Fruit fly (Drosophila melanogaster) whole organism, embryonic: ENCODE results near the gene VhaSFD.

Experiments used
- Aef1 ChIP-seq: fragments of 200-800 bp; sonication (Bioruptor generic); IDR thresholded peaks from 3 replicates; pipeline ENCODE4 v1.3.6; 2022; ENCODE audit warnings: missing biosample characterization, missing genetic modification characterization
- Atf3 ChIP-seq: fragments of 200-800 bp; sonication (Bioruptor generic); optimal IDR thresholded peaks from 3 replicates; lab custom pipeline; 2016; ENCODE audit warnings: missing biosample characterization, missing genetic modification characterization
- Awh ChIP-seq: fragments of 200-800 bp; sonication (Bioruptor generic); IDR thresholded peaks from 2 replicates; pipeline ENCODE4, ENCODE4 v1.3.6; 2022; ENCODE audit warnings: missing biosample characterization, missing genetic modification characterization
- Blimp-1 ChIP-seq: fragments of 200-800 bp; sonication (Bioruptor generic); optimal IDR thresholded peaks from 3 replicates; lab custom pipeline; 2018; ENCODE audit warnings: missing biosample characterization, missing genetic modification characterization, mild to moderate bottlenecking, moderate library complexity, missing genetic modification reagents
- CG10209 ChIP-seq: fragments of 200-800 bp; sonication (Bioruptor generic); optimal IDR thresholded peaks from 3 replicates; lab custom pipeline; 2017; ENCODE audit warnings: missing biosample characterization, mild to moderate bottlenecking, missing genetic modification characterization, missing genetic modification reagents
- CG10431 ChIP-seq: fragments of 200-800 bp; sonication (Bioruptor generic); optimal IDR thresholded peaks from 3 replicates; lab custom pipeline; 2018; ENCODE audit warnings: missing biosample characterization, mild to moderate bottlenecking, missing genetic modification characterization
- CG10565 ChIP-seq: fragments of 200-800 bp; sonication (Bioruptor generic); optimal IDR thresholded peaks from 3 replicates; lab custom pipeline; 2016; ENCODE audit warnings: missing biosample characterization, mild to moderate bottlenecking, missing genetic modification characterization
- CG10959 ChIP-seq: fragments of 200-800 bp; sonication (Bioruptor generic); IDR thresholded peaks from 2 replicates; pipeline ENCODE4 v1.3.6; 2022; ENCODE audit warnings: missing biosample characterization, missing genetic modification characterization
- CG11456 ChIP-seq: fragments of 200-800 bp; sonication (Bioruptor generic); IDR thresholded peaks from 3 replicates; pipeline ENCODE4 v1.3.6; 2022; ENCODE audit warnings: missing biosample characterization, missing genetic modification characterization
- CG12219 ChIP-seq: fragments of 200-800 bp; sonication (Bioruptor generic); optimal IDR thresholded peaks from 3 replicates; lab custom pipeline; 2018; ENCODE audit warnings: missing biosample characterization, mild to moderate bottlenecking, missing genetic modification characterization
- CG15269 ChIP-seq: fragments of 200-800 bp; sonication (Bioruptor generic); optimal IDR thresholded peaks from 2 replicates; lab custom pipeline; 2018; ENCODE audit warnings: missing biosample characterization, mild to moderate bottlenecking, missing genetic modification characterization, moderate library complexity
- CG2889 ChIP-seq: fragments of 200-800 bp; sonication (Bioruptor generic); IDR thresholded peaks from 3 replicates; pipeline ENCODE4 v1.3.6; 2022; ENCODE audit warnings: missing biosample characterization, missing genetic modification characterization
- CG31365 ChIP-seq: fragments of 200-800 bp; sonication (Bioruptor generic); optimal IDR thresholded peaks from 2 replicates; lab custom pipeline; 2018; ENCODE audit warnings: missing biosample characterization, mild to moderate bottlenecking, missing genetic modification characterization
- CG5180 ChIP-seq: fragments of 200-800 bp; sonication (Bioruptor generic); optimal IDR thresholded peaks from 3 replicates; lab custom pipeline; 2017; ENCODE audit warnings: missing biosample characterization, missing genetic modification characterization, mild to moderate bottlenecking, moderate library complexity, missing genetic modification reagents
- CG5245 ChIP-seq: fragments of 200-800 bp; sonication (Bioruptor generic); optimal IDR thresholded peaks from 3 replicates; lab custom pipeline; 2016; ENCODE audit warnings: missing biosample characterization, missing genetic modification characterization
- Camta ChIP-seq: fragments of 200-800 bp; sonication (Bioruptor generic); optimal IDR thresholded peaks from 2 replicates; lab custom pipeline; 2016; ENCODE audit warnings: missing biosample characterization, missing genetic modification characterization
- E2f2 ChIP-seq: fragments of 200-800 bp; sonication (Bioruptor generic); IDR thresholded peaks from 2 replicates; pipeline ENCODE4 v1.3.6; 2022; ENCODE audit warnings: missing biosample characterization, missing genetic modification characterization
- Ets65A ChIP-seq: fragments of 200-800 bp; sonication (Bioruptor generic); peaks from one replicate; lab custom pipeline; 2016; ENCODE audit warnings: missing biosample characterization, missing genetic modification characterization
- Fer3 ChIP-seq: fragments of 200-800 bp; sonication (Bioruptor generic); optimal IDR thresholded peaks from 2 replicates; lab custom pipeline; 2018; ENCODE audit warnings: missing biosample characterization, mild to moderate bottlenecking, missing genetic modification characterization, moderate library complexity
- H15 ChIP-seq: fragments of 200-800 bp; sonication (Bioruptor generic); IDR thresholded peaks from 3 replicates; pipeline ENCODE4 v1.3.6; 2022; ENCODE audit warnings: missing biosample characterization, missing genetic modification characterization
- H2.0 ChIP-seq: fragments of 200-800 bp; sonication (Bioruptor generic); IDR thresholded peaks from 2 replicates; pipeline ENCODE4 v1.3.6; 2022; ENCODE audit warnings: missing biosample characterization, missing genetic modification characterization
- Lpt ChIP-seq: fragments of >200 bp; optimal IDR thresholded peaks from 2 replicates; lab custom pipeline; 2018; ENCODE audit warnings: missing biosample characterization, missing genetic modification characterization
- Med ChIP-seq: fragments of 200-800 bp; sonication (Bioruptor generic); peaks from one replicate; lab custom pipeline; 2016; ENCODE audit warnings: missing biosample characterization, missing genetic modification characterization, mild to moderate bottlenecking, inconsistent platforms, moderate library complexity
- NK7.1 ChIP-seq: fragments of 200-800 bp; sonication (Bioruptor generic); optimal IDR thresholded peaks from 3 replicates; lab custom pipeline; 2016; ENCODE audit warnings: missing biosample characterization, missing genetic modification characterization
- Sry-δ ChIP-seq: fragments of 200-800 bp; sonication (Bioruptor generic); optimal IDR thresholded peaks from 2 replicates; lab custom pipeline; 2016; ENCODE audit warnings: missing biosample characterization, missing genetic modification characterization
- Taf1 ChIP-seq: fragments of 200-800 bp; sonication (Bioruptor generic); IDR thresholded peaks from 2 replicates; pipeline ENCODE4 v1.3.6; 2022; ENCODE audit warnings: missing biosample characterization, missing genetic modification characterization
- Tbp ChIP-seq: fragments of >200 bp; optimal IDR thresholded peaks from 2 replicates; lab custom pipeline; 2018; ENCODE audit warnings: missing biosample characterization, missing genetic modification characterization
- Xbp1 ChIP-seq: fragments of 200-800 bp; sonication (Bioruptor generic); optimal IDR thresholded peaks from 3 replicates; lab custom pipeline; 2016; ENCODE audit warnings: missing biosample characterization, mild to moderate bottlenecking, missing genetic modification characterization
- aop ChIP-seq: fragments of 200-800 bp; sonication (Bioruptor generic); IDR thresholded peaks from 2 replicates; pipeline ENCODE4 v1.3.6; 2022; ENCODE audit warnings: missing biosample characterization, missing genetic modification characterization
- crc ChIP-seq: fragments of 200-800 bp; sonication (Bioruptor generic); optimal IDR thresholded peaks from 2 replicates; lab custom pipeline; 2016; ENCODE audit warnings: missing biosample characterization, missing genetic modification characterization
- croc ChIP-seq: fragments of 200-800 bp; sonication (Bioruptor generic); conservative IDR thresholded peaks from 3 replicates; pipeline ENCODE4 v1.3.6; 2022; ENCODE audit warnings: missing biosample characterization, missing genetic modification characterization
- ham ChIP-seq: fragments of 200-800 bp; sonication (Bioruptor generic); IDR thresholded peaks from 2 replicates; pipeline ENCODE4 v1.3.6; 2022; ENCODE audit warnings: missing biosample characterization, missing genetic modification characterization
- ind ChIP-seq: fragments of 200-800 bp; sonication (Bioruptor generic); optimal IDR thresholded peaks from 3 replicates; lab custom pipeline; 2016; ENCODE audit warnings: missing biosample characterization, missing genetic modification characterization
- lbe ChIP-seq: fragments of 200-800 bp; sonication (Bioruptor generic); optimal IDR thresholded peaks from 2 replicates; lab custom pipeline; 2016; ENCODE audit warnings: missing biosample characterization, mild to moderate bottlenecking, missing genetic modification characterization
- lola ChIP-seq, 3 experiments: fragments of >200 bp in 2 of 3; fragments of 200-800 bp in 1 of 3; sonication (Bioruptor generic) in 1 of 3; optimal IDR thresholded peaks; 2 replicates each; lab custom pipeline; 2017 to 2019; ENCODE audit warnings: missing biosample characterization in 3 of 3, missing genetic modification characterization in 3 of 3, mild to moderate bottlenecking in 1 of 3, moderate library complexity in 1 of 3
- lov ChIP-seq, 2 experiments: fragments of 200-800 bp in 1 of 2; fragments of >200 bp in 1 of 2; sonication (Bioruptor generic) in 1 of 2; IDR thresholded peaks in 1 of 2; optimal IDR thresholded peaks in 1 of 2; 2 replicates in 1 of 2; 3 replicates in 1 of 2; pipeline versions ENCODE4 v1.3.6 to Lab custom; 2017 to 2022; ENCODE audit warnings: missing biosample characterization in 1 of 2, missing genetic modification characterization in 1 of 2
- nerfin-1 ChIP-seq: fragments of 200-800 bp; sonication (Bioruptor generic); optimal IDR thresholded peaks from 3 replicates; lab custom pipeline; 2019; ENCODE audit warnings: missing biosample characterization, mild to moderate bottlenecking, missing genetic modification characterization, moderate library complexity
- pb ChIP-seq: fragments of 200-800 bp; sonication (Bioruptor generic); optimal IDR thresholded peaks from 3 replicates; lab custom pipeline; 2016; ENCODE audit warnings: missing biosample characterization, missing genetic modification characterization
- peb ChIP-seq: fragments of 200-800 bp; sonication (Bioruptor generic); IDR thresholded peaks from 2 replicates; pipeline ENCODE4 v1.3.6; 2022; ENCODE audit warnings: missing biosample characterization, missing genetic modification characterization
- pita ChIP-seq: fragments of 200-800 bp; sonication (Bioruptor generic); optimal IDR thresholded peaks from 2 replicates; lab custom pipeline; 2017; ENCODE audit warnings: missing biosample characterization, mild to moderate bottlenecking, missing genetic modification characterization
- psq ChIP-seq: fragments of 200-800 bp; sonication (Bioruptor generic); optimal IDR thresholded peaks from 2 replicates; lab custom pipeline; 2017; ENCODE audit warnings: missing biosample characterization, missing genetic modification characterization
- sc ChIP-seq, 3 experiments: fragments of >200 bp in 2 of 3; fragments of 200-800 bp in 1 of 3; sonication (Bioruptor generic) in 1 of 3; optimal IDR thresholded peaks; 2 replicates in 2 of 3; 3 replicates in 1 of 3; lab custom pipeline; 2017; ENCODE audit warnings: mild to moderate bottlenecking in 1 of 3, missing biosample characterization in 1 of 3, missing genetic modification characterization in 1 of 3, missing genetic modification reagents in 1 of 3
- scrt ChIP-seq: fragments of 200-800 bp; sonication (Bioruptor generic); optimal IDR thresholded peaks from 2 replicates; lab custom pipeline; 2018; ENCODE audit warnings: missing biosample characterization, mild to moderate bottlenecking, missing genetic modification characterization, moderate library complexity
- shn ChIP-seq: fragments of 200-800 bp; sonication (Bioruptor generic); optimal IDR thresholded peaks from 3 replicates; lab custom pipeline; 2016; ENCODE audit warnings: missing biosample characterization, missing genetic modification characterization
- tgo ChIP-seq: fragments of 200-800 bp; sonication (Bioruptor generic); IDR thresholded peaks from 3 replicates; pipeline ENCODE4 v1.3.6; 2022; ENCODE audit warnings: missing biosample characterization, missing genetic modification characterization
- tx ChIP-seq: fragments of 200-800 bp; sonication (Bioruptor generic); optimal IDR thresholded peaks from 2 replicates; lab custom pipeline; 2016; ENCODE audit warnings: missing biosample characterization, missing genetic modification characterization
- vnd ChIP-seq: fragments of 200-800 bp; sonication (Bioruptor generic); IDR thresholded peaks from 3 replicates; pipeline ENCODE4 v1.3.6; 2022; ENCODE audit warnings: missing biosample characterization, missing genetic modification characterization; ENCODE audit not compliant: partially characterized antibody
- vvl ChIP-seq: fragments of 200-800 bp; sonication (Bioruptor generic); IDR thresholded peaks from 2 replicates; pipeline ENCODE4 v1.3.6; 2022; ENCODE audit warnings: missing biosample characterization, missing genetic modification characterization
- yki ChIP-seq: fragments of >200 bp; optimal IDR thresholded peaks from 3 replicates; lab custom pipeline; 2018

VhaSFD gene

DNA sequence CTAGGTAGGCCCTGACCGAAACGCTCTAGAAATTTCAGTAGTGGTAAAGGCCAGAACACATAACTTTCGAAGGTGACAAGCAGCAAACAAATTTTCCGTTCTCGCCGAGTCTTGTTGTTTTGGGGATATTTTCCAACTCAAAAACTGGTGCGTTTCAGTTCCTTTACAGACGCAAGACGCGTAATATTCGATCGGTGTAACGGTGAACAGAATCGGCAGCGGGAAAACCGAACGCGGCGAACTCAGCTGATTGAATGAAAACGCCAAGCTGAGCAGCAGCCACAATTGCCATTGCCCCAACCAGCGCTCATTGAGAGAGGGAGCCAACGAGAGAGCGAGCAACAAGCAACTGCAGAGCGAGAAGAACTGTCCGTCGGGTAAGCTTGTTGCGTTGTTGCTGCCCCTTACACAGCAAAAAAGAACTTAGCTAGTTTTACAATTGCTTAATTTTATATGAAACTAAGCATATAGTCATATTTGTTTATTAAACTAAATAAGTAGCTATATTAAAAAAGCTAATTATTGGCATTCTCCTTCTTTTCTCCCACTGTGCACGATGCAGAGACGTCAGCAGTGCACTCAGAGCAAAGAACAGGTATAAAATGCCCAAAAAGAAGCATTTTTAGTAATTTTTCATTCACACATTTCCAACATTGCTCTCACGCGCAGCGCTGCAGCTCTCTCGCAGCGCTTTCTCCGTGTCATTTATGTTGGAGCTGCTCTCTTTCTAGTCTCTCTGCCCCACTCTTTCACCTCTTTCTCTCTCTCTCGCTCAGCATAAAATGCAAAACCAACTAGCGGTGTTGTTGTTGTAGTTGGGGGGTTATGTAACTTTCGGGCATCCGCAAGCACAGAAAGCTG lies 11.6 kb downstream of the VhaSFD start, which contains the start of the genes Cyt-c-d and CG31808 (continued):
- TF ChIP-seq Camta (GFP tag; lab: Kevin White, UChicago): peak; percentile 95
- TF ChIP-seq aop (GFP tag; lab: Robert Waterston, UW): peak; percentile 90
- peak; percentile 95 for TF ChIP-seq ind (GFP tag; lab: Kevin White, UChicago)
- peak; percentile 80 for TF ChIP-seq Taf1 (GFP tag; lab: Robert Waterston, UW)
- TF ChIP-seq Atf3 (GFP tag; lab: Kevin White, UChicago): peak; percentile 90
- peak; percentile 90 for TF ChIP-seq tx (GFP tag; lab: Kevin White, UChicago)
- peak; percentile 95 for TF ChIP-seq CG5245 (GFP tag; lab: Kevin White, UChicago)
- peak; percentile 92 for TF ChIP-seq CG11456 (GFP tag; lab: Robert Waterston, UW)
- peak; percentile 99 for TF ChIP-seq vvl (GFP tag; lab: Robert Waterston, UW)
- TF ChIP-seq Lpt (GFP tag; lab: Kevin White, UChicago): no peak
- TF ChIP-seq vnd (GFP tag; lab: Robert Waterston, UW): no peak
- TF ChIP-seq psq (GFP tag; lab: Kevin White, UChicago): peak; percentile 75
- peak; percentile 98 for TF ChIP-seq Awh (GFP tag; lab: Robert Waterston, UW)
- peak; percentile 87 for TF ChIP-seq shn
- peak; percentile 97 for TF ChIP-seq tgo (GFP tag; lab: Robert Waterston, UW)
- peak; percentile 97 for TF ChIP-seq Xbp1 (GFP tag; lab: Kevin White, UChicago)
- TF ChIP-seq E2f2 (GFP tag; lab: Robert Waterston, UW): peak; percentile 86
- peak; percentile 97 for TF ChIP-seq Blimp-1 (GFP tag; lab: Kevin White, UChicago)
- TF ChIP-seq Ets65A (GFP tag; lab: Kevin White, UChicago): peak; percentile 98
- peak; percentile 84; the same call in 1 of the 2 replicates for TF ChIP-seq ham (GFP tag; lab: Robert Waterston, UW)
- TF ChIP-seq sc (optimal IDR thresholded peaks at IDR 0.05; lab: Kevin White, UChicago): no peak
- TF ChIP-seq sc (GFP tag; optimal IDR thresholded peaks at IDR 0.05; lab: Kevin White, UChicago): peak; percentile 97
- TF ChIP-seq CG10565: peak; percentile 90
- TF ChIP-seq CG10209 (GFP tag; lab: Kevin White, UChicago): peak; percentile 98
- peak; percentile 98 for TF ChIP-seq Aef1 (GFP tag; lab: Robert Waterston, UW)
- TF ChIP-seq Med (GFP tag; lab: Kevin White, UChicago): peak; percentile 99
- TF ChIP-seq Fer3 (tag; lab: Kevin White, UChicago): peak; percentile 95
- peak; percentile 97 for TF ChIP-seq croc (GFP tag; lab: Robert Waterston, UW)
- TF ChIP-seq CG12219 (GFP tag; lab: Kevin White, UChicago): peak; percentile 97
- TF ChIP-seq pita (GFP tag; lab: Kevin White, UChicago): no peak
- peak in 1 of 3 experiments; percentile 95 for TF ChIP-seq lola (GFP tag; optimal IDR thresholded peaks at IDR 0.05; lab: Kevin White, UChicago)
- peak; percentile 72 for TF ChIP-seq CG31365 (tag; lab: Kevin White, UChicago)
- peak; percentile 77 for TF ChIP-seq yki (lab: Kevin White, UChicago)
- peak; percentile 71 for TF ChIP-seq pb
- peak; percentile 92 for TF ChIP-seq CG10959 (GFP tag; lab: Robert Waterston, UW)
- TF ChIP-seq Sry-δ (GFP tag; lab: Kevin White, UChicago): peak; percentile 49
- peak; percentile 83 for TF ChIP-seq NK7.1 (GFP tag; lab: Kevin White, UChicago)
- peak; percentile 97 for TF ChIP-seq peb
- no peak for TF ChIP-seq Tbp (GFP tag; lab: Kevin White, UChicago)
- TF ChIP-seq crc: peak; percentile 82
- TF ChIP-seq CG2889 (GFP tag; lab: Robert Waterston, UW): peak; percentile 95
- peak; percentile 93 for TF ChIP-seq lbe
- TF ChIP-seq CG5180 (GFP tag; lab: Kevin White, UChicago): peak; percentile 91
- TF ChIP-seq CG10431 (GFP tag; lab: Kevin White, UChicago): peak; percentile 86
- TF ChIP-seq nerfin-1: peak; percentile 94
- peak; percentile 98 for TF ChIP-seq CG15269 (tag; lab: Kevin White, UChicago)
- TF ChIP-seq H2.0 (GFP tag; lab: Robert Waterston, UW): peak; percentile 97
- TF ChIP-seq H15: peak; percentile 98
- no peak for TF ChIP-seq lov (optimal IDR thresholded peaks at IDR 0.05; lab: Kevin White, UChicago)
- TF ChIP-seq lov (GFP tag; IDR thresholded peaks at IDR 0.05; lab: Robert Waterston, UW): peak; percentile 96
- TF ChIP-seq scrt (GFP tag; lab: Kevin White, UChicago): peak; percentile 96
